Worm (Caenorhabditis elegans): ENCODE results near the gene K09C4.1.

Gene K09C4.1

DNA sequence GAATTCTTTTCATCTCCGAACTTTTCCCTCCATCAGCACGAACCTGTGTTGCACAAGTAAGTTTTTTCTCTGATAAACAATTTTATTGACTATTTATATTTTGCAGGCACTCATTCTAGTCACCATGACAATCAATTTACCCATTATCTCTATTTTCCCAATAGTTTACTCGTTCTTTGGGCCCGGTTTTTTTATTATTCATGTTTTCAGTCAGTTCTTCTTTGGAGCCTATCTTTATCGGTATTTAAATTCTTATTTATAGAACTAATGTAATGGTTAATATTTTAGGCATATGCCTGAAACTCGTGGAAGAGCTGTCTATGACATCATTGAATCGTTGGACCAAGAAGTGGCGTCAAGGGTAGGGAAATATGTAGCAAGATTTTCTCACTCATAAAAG is 13.7 kb upstream of the K09C4.1 start:
- TF ChIP-seq him-1 (tag; optimal IDR thresholded peaks at IDR 0.05), result no peak
- TF ChIP-seq W03F9.2 (tag; optimal IDR thresholded peaks at IDR 0.05), result no peak
- no peak for TF ChIP-seq dao-5 (tag; optimal IDR thresholded peaks at IDR 0.05)

DNA sequence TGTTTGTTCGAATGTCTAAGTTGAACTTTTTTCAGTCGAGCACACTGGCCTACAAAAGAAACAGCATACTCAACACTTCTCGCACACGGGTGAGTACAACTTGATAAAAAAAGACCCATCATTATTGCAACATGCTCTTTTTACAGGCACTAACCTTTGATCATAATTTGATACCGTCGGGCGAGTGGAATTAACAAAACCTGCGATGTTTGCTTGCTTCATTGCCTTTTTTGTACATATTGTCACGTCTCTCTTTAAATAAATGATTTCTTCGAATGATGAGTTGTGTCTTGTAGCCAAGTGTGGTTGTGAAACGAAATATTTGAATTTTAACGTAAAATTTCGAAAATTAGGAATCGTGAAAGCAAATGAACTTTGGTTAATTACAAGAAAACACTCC is 13.2 kb upstream of the K09C4.1 start:
- TF ChIP-seq him-1 (tag; optimal IDR thresholded peaks at IDR 0.05) (no peak), dao-5 (tag; optimal IDR thresholded peaks at IDR 0.05) (no peak), W03F9.2 (tag; optimal IDR thresholded peaks at IDR 0.05) (no peak)

DNA sequence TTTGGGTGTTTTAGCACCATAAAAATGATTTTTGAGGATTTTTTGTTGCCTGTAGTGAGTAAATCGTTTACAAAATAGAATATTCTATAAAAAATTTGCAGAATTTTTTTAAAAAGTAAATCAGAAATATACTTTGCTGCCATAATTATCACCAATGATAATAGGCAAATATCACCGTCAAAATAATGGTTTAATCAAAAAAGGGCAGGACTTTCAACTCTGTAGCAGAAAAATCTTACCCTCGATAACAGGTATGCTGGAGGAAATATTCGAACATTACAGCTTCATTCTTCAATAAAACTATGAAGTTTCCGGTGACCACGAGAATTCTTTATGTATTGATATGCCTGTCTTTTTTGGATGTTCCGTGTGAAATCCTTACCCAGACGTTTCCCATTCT is 9.5 kb upstream of the K09C4.1 start, which contains the start of gene K09C4.4:
K09C4.4 (plus strand) TSS at position 301 of the 400 bp plus-strand sequence.
- TF ChIP-seq W03F9.2 (tag; optimal IDR thresholded peaks at IDR 0.05), result no peak
- no peak for TF ChIP-seq dao-5 (tag; optimal IDR thresholded peaks at IDR 0.05)
- TF ChIP-seq him-1 (tag; optimal IDR thresholded peaks at IDR 0.05), result no peak

DNA sequence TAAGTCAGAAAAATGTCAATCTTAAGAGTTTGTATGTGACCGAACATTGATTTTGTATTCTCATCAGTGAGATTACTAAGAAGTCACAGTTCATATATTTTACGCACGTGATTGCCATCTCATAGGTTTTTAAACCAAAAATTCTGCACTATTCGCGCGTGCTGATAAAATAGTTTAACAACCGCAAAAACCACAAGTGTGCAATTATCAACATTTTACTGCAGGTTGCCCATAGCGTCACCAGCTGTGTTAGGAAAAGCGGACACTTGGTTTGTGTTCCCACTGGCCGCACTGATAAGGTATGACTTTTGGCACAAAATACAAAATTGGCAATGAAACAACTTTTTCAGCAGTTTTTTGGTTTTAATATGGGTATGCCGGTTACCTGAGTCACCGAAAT is 8.5 kb upstream of the K09C4.1 start:
- TF ChIP-seq W03F9.2 (tag; optimal IDR thresholded peaks at IDR 0.05), result no peak
- no peak for TF ChIP-seq him-1 (tag; optimal IDR thresholded peaks at IDR 0.05)
- no peak for TF ChIP-seq dao-5 (tag; optimal IDR thresholded peaks at IDR 0.05)

DNA sequence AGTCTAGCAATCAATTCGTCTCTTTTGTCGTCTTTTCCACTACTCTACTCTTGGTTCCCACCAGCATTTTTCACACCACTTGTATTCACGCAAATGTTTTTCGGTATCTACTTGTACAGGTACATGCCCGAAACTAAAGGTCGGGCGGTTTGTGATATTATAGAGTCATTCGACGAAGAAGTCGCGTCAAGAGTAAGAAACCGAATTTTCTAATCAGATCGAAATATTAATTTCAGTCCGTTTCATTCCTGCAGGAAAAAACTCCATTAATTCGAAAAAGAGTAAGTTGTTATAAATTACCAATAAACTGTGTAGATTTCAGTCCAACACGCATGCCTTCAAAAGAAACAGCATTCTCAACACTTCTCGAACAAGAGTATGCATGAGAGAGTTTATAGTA is 6.7 kb upstream of the K09C4.1 start:
- no peak for TF ChIP-seq W03F9.2 (tag; optimal IDR thresholded peaks at IDR 0.05)
- no peak for TF ChIP-seq him-1 (tag; optimal IDR thresholded peaks at IDR 0.05)
- TF ChIP-seq dao-5 (tag; optimal IDR thresholded peaks at IDR 0.05), result no peak

DNA sequence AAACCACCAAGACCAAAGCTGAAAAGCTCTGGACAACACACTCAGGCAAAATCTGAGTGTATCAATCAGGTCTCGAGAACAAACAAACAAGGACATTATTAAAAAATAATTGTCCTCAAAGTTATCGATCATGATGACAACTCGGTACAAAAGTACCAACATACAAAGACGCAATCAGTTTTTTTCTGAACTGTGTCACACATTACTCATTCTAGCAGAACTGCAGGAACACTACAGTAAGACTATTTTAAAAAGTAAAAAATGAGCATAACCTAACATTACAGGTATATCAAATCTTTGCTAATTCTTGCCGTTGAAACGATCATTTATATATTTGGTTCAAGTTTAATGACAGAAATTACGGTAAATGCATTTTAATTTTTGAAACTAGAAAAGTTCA is 2.5 kb upstream of the K09C4.1 start, which contains the start of gene K09C4.2:
K09C4.2 (plus strand) TSS at position 301 of the 400 bp plus-strand sequence.
- no peak for TF ChIP-seq W03F9.2 (tag; optimal IDR thresholded peaks at IDR 0.05)
- no peak for TF ChIP-seq dao-5 (tag; optimal IDR thresholded peaks at IDR 0.05)
- TF ChIP-seq him-1 (tag; optimal IDR thresholded peaks at IDR 0.05), result no peak

DNA sequence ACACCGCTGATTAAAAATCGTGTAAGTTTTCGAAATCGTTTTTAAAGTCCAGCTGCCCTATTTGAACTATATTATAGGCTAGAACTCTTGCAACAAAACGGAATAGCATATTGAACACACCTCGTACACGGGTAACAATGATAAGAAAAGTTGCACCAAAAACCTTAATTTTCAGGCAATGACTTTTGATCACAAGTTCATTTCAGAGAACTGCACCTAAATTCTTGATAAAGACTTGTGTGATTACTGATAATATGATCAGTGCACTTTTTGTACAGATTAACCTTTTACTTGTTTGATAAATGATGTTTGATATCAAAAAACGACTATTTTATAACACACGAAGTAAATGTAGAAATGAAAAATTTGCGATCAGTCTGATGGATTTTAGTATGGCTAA is 870 bp upstream of the K09C4.1 start:
- TF ChIP-seq him-1 (tag; optimal IDR thresholded peaks at IDR 0.05) (no peak), dao-5 (tag; optimal IDR thresholded peaks at IDR 0.05) (no peak), W03F9.2 (tag; optimal IDR thresholded peaks at IDR 0.05) (no peak)

DNA sequence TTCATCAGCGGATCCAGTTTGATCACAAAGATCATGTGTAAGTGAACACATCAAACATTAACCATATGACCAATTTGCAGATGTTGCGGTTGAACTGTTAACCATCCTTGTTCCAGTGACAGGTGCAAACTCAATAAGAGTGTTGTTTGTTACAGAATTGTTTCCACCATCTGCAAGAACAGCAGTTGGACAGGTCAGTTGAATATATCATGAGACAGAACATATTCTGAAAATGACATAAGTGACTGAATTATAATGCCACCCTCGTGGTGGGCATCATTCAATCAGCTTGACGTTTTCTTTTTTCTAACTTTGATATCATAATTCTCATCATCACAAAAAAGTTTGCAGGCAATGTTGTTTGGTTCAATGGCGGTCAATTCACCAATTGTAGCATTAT is 1.9 kb downstream of the K09C4.1 start:
- TF ChIP-seq dao-5 (tag; optimal IDR thresholded peaks at IDR 0.05), result no peak
- TF ChIP-seq W03F9.2 (tag; optimal IDR thresholded peaks at IDR 0.05), result no peak
- TF ChIP-seq him-1 (tag; optimal IDR thresholded peaks at IDR 0.05), result no peak

DNA sequence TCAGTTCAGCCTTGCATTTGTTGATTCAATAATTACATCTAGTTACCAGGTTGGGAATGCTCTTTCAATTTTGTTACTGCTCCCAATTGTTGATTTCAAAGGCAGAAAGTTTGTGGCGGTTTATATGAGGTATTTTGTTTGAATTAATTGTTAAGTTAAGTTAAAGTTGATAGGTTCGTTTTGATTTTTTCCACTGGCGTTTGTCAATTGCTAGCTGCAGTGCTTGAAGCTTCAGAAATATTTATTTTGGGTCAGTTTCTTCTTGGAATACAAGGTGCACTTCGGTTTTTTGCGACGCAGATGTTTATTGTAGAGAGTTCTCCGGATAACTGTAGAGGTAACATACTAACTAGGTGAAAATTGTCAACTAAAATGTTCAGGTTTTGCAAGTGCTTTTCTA is 3.1 kb downstream of the K09C4.1 start, which contains the start of gene F11D5.5:
F11D5.5 (plus strand) TSS at position 301 of the 400 bp plus-strand sequence.
- no peak for TF ChIP-seq W03F9.2 (tag; optimal IDR thresholded peaks at IDR 0.05)
- no peak for TF ChIP-seq him-1 (tag; optimal IDR thresholded peaks at IDR 0.05)
- no peak for TF ChIP-seq dao-5 (tag; optimal IDR thresholded peaks at IDR 0.05)

DNA sequence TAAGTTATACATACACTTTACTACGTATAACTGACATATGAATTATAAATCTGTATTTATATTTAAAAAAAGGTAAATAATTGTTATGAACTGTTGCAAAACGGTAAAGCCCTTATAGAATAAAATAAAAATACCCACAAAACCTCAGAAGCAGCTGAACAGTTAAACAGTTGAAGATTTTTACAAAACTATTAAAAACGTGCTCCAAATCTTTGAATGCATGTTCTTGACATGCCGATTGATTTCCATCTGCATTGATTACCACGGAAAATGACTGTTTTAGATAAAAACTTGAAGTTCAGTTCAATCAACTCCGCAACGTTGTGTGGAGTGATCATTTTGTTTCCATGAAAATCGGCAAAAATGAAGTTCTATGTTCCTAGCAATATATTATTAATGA is 5.4 kb downstream of the K09C4.1 start, which contains the start of gene F11D5.7:
F11D5.7 (plus strand) TSS at position 301 of the 400 bp plus-strand sequence.
- no peak for TF ChIP-seq W03F9.2 (tag; optimal IDR thresholded peaks at IDR 0.05)
- no peak for TF ChIP-seq dao-5 (tag; optimal IDR thresholded peaks at IDR 0.05)
- no peak for TF ChIP-seq him-1 (tag; optimal IDR thresholded peaks at IDR 0.05)

DNA sequence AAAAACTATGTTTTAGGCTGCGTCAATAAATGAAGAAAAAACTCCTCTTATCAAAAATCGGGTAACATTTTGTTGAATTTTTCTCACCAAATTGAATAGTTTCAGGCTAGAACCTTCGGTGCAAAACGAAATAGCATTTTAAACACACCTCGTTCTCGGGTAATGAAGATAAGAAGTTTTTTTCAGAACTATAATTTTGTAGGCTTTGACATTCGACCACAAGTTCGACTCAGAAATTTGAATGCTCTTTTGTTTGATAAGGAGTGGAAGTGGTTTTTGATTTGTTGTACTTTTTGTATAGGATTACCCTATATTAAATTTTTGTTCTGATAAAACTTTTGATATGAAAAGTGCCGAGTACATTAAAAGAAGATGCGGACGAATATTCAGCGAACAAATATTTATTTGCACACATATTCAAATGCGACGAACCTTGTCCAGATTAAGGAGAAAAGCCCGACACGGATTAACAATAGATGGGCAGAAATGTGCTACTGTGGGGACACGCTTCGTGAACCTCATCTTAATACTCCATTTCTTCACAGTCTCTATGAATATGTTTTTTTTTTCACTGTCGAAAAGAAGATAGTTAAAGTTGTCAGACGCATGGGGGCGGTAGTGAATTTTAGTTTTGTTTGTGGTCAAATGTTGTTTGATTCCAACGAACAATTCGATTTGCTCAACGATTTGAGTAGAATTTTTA is 8.1 kb downstream of the K09C4.1 start:
- TF ChIP-seq him-1 (tag; optimal IDR thresholded peaks at IDR 0.05) (no peak), W03F9.2 (tag; optimal IDR thresholded peaks at IDR 0.05) (no peak), dao-5 (tag; optimal IDR thresholded peaks at IDR 0.05) (no peak)

DNA sequence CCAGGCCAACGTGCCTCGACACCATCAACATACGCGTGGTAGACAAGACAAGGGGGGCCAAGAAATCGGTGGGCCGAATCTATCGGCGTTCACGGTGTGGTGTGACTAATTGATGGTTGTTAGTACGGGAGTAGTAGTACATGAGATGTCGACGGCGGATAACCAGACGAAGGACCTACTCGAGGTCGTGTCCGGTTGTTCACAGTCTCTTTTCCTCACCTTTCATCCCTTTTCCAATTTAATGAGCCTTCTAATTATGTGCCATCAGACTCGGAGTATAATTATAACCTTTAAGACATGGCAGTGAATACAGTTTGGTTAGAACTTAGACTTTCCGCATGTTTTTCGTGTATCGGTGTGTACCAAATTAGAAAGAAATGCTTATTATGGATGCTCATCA is 12.0 kb downstream of the K09C4.1 start:
- TF ChIP-seq W03F9.2 (tag; optimal IDR thresholded peaks at IDR 0.05), result no peak
- TF ChIP-seq him-1 (tag; optimal IDR thresholded peaks at IDR 0.05), result no peak
- TF ChIP-seq dao-5 (tag; optimal IDR thresholded peaks at IDR 0.05), result no peak

DNA sequence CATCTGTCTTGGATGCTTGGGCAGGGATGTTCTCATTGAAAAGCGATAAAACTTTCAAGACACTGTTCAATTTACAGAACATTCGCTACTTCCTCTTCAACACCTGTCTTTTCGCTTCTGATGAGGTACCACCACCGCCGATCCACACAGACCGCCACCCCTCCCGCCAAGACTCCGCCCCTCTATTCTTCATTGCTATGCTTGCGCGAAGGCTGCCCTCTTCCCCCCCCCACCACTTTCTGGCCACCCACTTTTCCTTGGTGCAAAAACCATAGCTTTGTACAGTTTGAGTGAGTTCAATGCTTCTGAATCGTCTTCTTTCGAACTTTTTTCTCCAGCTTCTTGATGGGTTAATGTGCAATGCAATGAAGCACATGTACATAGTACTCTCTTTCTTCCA is 15.3 kb downstream of the K09C4.1 start:
- no peak for TF ChIP-seq dao-5 (tag; optimal IDR thresholded peaks at IDR 0.05)
- TF ChIP-seq W03F9.2 (tag; optimal IDR thresholded peaks at IDR 0.05), result no peak
- TF ChIP-seq him-1 (tag; optimal IDR thresholded peaks at IDR 0.05), result no peak

DNA sequence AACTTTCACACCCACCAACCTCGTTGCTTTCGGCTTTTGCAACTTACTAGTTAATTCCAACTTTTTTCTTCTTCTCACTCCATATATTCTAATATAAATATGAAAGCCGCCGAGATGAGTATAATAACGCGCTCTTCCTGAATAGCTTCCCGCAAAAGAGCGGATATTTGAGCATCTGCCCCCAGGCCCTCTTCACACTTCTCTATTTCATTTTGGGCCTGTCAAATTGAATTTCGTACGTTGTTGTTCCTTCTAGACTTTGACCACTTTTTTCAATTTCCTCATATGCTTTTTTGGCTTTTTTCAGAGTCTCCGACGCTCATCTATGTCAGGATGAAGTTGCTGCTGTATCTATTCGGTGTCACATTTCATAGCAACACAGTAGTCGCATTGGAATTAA is 16.3 kb downstream of the K09C4.1 start, which contains the start of gene ddr-2:
ddr-2 (plus strand) TSS at position 301 of the 400 bp plus-strand sequence.
- TF ChIP-seq dao-5 (tag; optimal IDR thresholded peaks at IDR 0.05) (no peak), him-1 (tag; optimal IDR thresholded peaks at IDR 0.05) (no peak), W03F9.2 (tag; optimal IDR thresholded peaks at IDR 0.05) (no peak)

All from whole organism, L4/young adult.